Fruit fly (Drosophila melanogaster) whole organism, wandering third instar larva: ENCODE measurements around the gene CG1572.

Experiments
- Hnf4 ChIP-seq: fragments of 200-800 bp; sonication (Bioruptor generic); optimal IDR thresholded peaks from 2 replicates; lab custom pipeline; 2016; ENCODE audit warnings: missing biosample characterization, mild to moderate bottlenecking, missing genetic modification characterization
- Myc ChIP-seq: fragments of >200 bp; optimal IDR thresholded peaks from 2 replicates; lab custom pipeline; 2017
- Vsx2 ChIP-seq: fragments of 200-300, 225-300 bp; sonication (Bioruptor generic); optimal IDR thresholded peaks from 2 replicates; lab custom pipeline; 2018; ENCODE audit warnings: missing biosample characterization, missing genetic modification characterization; ENCODE audit not compliant: partially characterized antibody
- brk ChIP-seq: fragments of 200-800 bp; sonication (Bioruptor generic); optimal IDR thresholded peaks from 2 replicates; lab custom pipeline; 2016; ENCODE audit warnings: missing biosample characterization, mild to moderate bottlenecking, missing genetic modification characterization
- psq ChIP-seq: fragments of 200-800 bp; sonication (Bioruptor generic); optimal IDR thresholded peaks from 3 replicates; lab custom pipeline; 2017; ENCODE audit warnings: missing biosample characterization, mild to moderate bottlenecking, missing genetic modification characterization, moderate library complexity
- sage ChIP-seq: fragments of 200-800 bp; sonication (Bioruptor generic); optimal IDR thresholded peaks from 2 replicates; lab custom pipeline; 2016; ENCODE audit warnings: missing biosample characterization, mild to moderate bottlenecking, missing genetic modification characterization
- tai ChIP-seq: sonication (Bioruptor generic); optimal IDR thresholded peaks from 2 replicates; lab custom pipeline; 2016; ENCODE audit warnings: missing biosample characterization, missing genetic modification characterization

DNA sequence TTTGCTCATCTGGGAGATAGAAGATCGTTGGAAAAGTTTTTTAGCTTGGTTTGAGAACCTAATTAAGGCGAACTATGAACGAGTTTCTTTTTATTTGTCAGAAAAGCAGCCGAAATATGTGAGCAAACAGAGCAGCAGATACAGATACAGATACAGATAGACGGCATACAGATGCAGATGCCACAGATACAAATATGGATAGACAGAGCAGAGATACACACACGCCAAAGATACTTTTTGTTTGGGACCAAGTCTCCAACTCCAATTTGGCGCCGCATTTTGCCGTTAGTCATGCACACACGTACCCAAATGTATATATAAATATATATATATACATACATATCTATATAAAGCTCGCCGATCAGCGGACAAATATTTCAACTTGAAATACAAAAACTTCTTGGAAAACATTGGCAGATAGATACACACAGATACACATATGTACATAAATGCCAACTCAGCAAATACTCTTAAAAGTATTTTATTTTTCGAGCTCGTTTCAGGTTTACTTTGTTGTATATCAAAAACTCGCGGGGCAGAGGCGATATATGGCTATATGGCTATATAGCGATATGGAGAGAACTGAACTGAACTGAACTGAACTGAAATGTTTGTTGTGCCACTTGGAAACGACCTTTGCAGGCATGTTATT, 48.2 kb downstream of the CG1572 start:
- TF ChIP-seq tai (GFP tag; lab: Kevin White, UChicago) (no peak), Hnf4 (GFP tag; lab: Kevin White, UChicago) (no peak), Myc (no peak), Vsx2 (no peak), psq (GFP tag; lab: Kevin White, UChicago) (no peak), brk (GFP tag; lab: Kevin White, UChicago) (no peak), sage (GFP tag; lab: Kevin White, UChicago) (no peak)
